Fruit fly (Drosophila melanogaster): Measurements from ENCODE around the gene CG31142.

The CG31142 gene

DNA sequence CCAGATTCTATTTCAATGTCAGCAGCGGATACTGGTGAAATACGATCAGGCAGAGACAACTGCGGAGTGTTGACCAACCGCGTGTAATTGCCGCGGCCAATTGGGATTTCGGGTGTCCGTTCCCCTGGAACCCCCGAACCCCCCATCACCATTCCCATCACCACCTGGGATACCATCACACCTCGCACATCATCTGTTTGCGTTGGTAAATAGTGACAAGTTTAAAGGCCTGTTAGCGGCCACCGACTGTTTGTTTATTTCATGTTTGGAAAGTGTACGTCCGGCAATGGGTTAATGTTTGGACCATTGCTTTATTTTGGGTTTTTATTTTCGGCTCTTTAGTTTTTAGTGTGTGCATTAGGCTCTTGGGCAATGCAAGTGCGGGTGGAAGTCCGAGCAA is 18.0 kb downstream of the CG31142 start (continued):
- peak; percentile 70 for TF ChIP-seq CG17912 (GFP tag; optimal IDR thresholded peaks at IDR 0.05)
- TF ChIP-seq cad (GFP tag; optimal IDR thresholded peaks at IDR 0.05): no peak
- TF ChIP-seq Scr (GFP tag; IDR thresholded peaks at IDR 0.05; ENCODE audit: partially characterized antibody): no peak
- no peak for TF ChIP-seq scrt (GFP tag; optimal IDR thresholded peaks at IDR 0.05)
- TF ChIP-seq Deaf1 (tag; optimal IDR thresholded peaks at IDR 0.05): no peak
- TF ChIP-seq CG14441 (GFP tag; IDR thresholded peaks at IDR 0.05): no peak
- TF ChIP-seq CG13775 (GFP tag; optimal IDR thresholded peaks at IDR 0.05): no peak
- TF ChIP-seq sisA (GFP tag; IDR thresholded peaks at IDR 0.05): no peak
- TF ChIP-seq CG6272 (GFP tag; IDR thresholded peaks at IDR 0.05): no peak
- no peak; the same call in 1 of the 2 replicates for TF ChIP-seq CG14014 (GFP tag; IDR thresholded peaks at IDR 0.05)
- no peak for TF ChIP-seq BEAF-32 (GFP tag; optimal IDR thresholded peaks at IDR 0.05)
- TF ChIP-seq dati (GFP tag; IDR thresholded peaks at IDR 0.05): no peak
- TF ChIP-seq CG34376 (GFP tag; optimal IDR thresholded peaks at IDR 0.05): no peak
- TF ChIP-seq Hr78 (GFP tag; optimal IDR thresholded peaks at IDR 0.05): peak in 1 of 2 experiments; percentile 39
- no peak for TF ChIP-seq CG4404 (GFP tag; IDR thresholded peaks at IDR 0.05)
- peak; percentile 32 for TF ChIP-seq CG31365 (tag; optimal IDR thresholded peaks at IDR 0.05)
- TF ChIP-seq Vsx1 (GFP tag; optimal IDR thresholded peaks at IDR 0.05): peak; percentile 10
- no peak for TF ChIP-seq cwo (GFP tag; optimal IDR thresholded peaks at IDR 0.05)
- no peak for TF ChIP-seq aop (GFP tag; IDR thresholded peaks at IDR 0.05)
- no peak for TF ChIP-seq CG17802 (tag; optimal IDR thresholded peaks at IDR 0.05)
- no peak for TF ChIP-seq ERR (GFP tag; optimal IDR thresholded peaks at IDR 0.05)
- TF ChIP-seq CG15073 (GFP tag; optimal IDR thresholded peaks at IDR 0.05): no peak
- no peak for TF ChIP-seq ftz-f1 (GFP tag; optimal IDR thresholded peaks at IDR 0.05)
- peak; percentile 43 for TF ChIP-seq HHEX (GFP tag; optimal IDR thresholded peaks at IDR 0.05)
- no peak for TF ChIP-seq CG33213 (GFP tag; optimal IDR thresholded peaks at IDR 0.05)
- TF ChIP-seq Hey (tag; optimal IDR thresholded peaks at IDR 0.05): no peak
- TF ChIP-seq bcd (GFP tag; optimal IDR thresholded peaks at IDR 0.05): no peak
- peak; percentile 43 for TF ChIP-seq CG2875 (GFP tag; optimal IDR thresholded peaks at IDR 0.05)
- TF ChIP-seq HLH4C (GFP tag; IDR thresholded peaks at IDR 0.05; ENCODE audit: partially characterized antibody): no peak
- no peak for TF ChIP-seq CG30020 (tag; optimal IDR thresholded peaks at IDR 0.05)
- no peak for TF ChIP-seq sna (GFP tag; IDR thresholded peaks at IDR 0.05; ENCODE audit: partially characterized antibody)
- TF ChIP-seq nom (GFP tag; optimal IDR thresholded peaks at IDR 0.05): no peak
- no peak for TF ChIP-seq CG1792 (GFP tag; optimal IDR thresholded peaks at IDR 0.05)
- TF ChIP-seq her (GFP tag; optimal IDR thresholded peaks at IDR 0.05): no peak
- TF ChIP-seq CG14667 (GFP tag; IDR thresholded peaks at IDR 0.05): no peak
- TF ChIP-seq luna (GFP tag; optimal IDR thresholded peaks at IDR 0.05): no peak
- peak; percentile 74 for TF ChIP-seq Med (GFP tag)
- TF ChIP-seq Stat92E (GFP tag; optimal IDR thresholded peaks at IDR 0.05): no peak
- no peak for TF ChIP-seq CG7745 (tag; optimal IDR thresholded peaks at IDR 0.05)
- no peak for TF ChIP-seq Hand (GFP tag; optimal IDR thresholded peaks at IDR 0.05)
- TF ChIP-seq dpn (GFP tag; optimal IDR thresholded peaks at IDR 0.05): no peak
- no peak for TF ChIP-seq gem (tag; optimal IDR thresholded peaks at IDR 0.05)
- no peak for TF ChIP-seq sens-2 (GFP tag; IDR thresholded peaks at IDR 0.05)
- TF ChIP-seq zfh1 (GFP tag; IDR thresholded peaks at IDR 0.05): no peak
- no peak for TF ChIP-seq CG13624 (GFP tag; optimal IDR thresholded peaks at IDR 0.05)
- no peak for TF ChIP-seq CG4820 (GFP tag; optimal IDR thresholded peaks at IDR 0.05)
- TF ChIP-seq trem (tag; optimal IDR thresholded peaks at IDR 0.05): no peak
- TF ChIP-seq caup (GFP tag; optimal IDR thresholded peaks at IDR 0.05; ENCODE audit: severe bottlenecking): peak; percentile 9
- TF ChIP-seq dmrt11E (tag; optimal IDR thresholded peaks at IDR 0.05): no peak
- TF ChIP-seq Doc3 (GFP tag; IDR thresholded peaks at IDR 0.05; ENCODE audit: partially characterized antibody): no peak

Data from whole organism, embryonic.